Fruit fly (Drosophila melanogaster): Measurements from ENCODE around the gene SdhD.

The SdhD gene

dm6 chr3R:23772808-23773207 is 12.4 kb upstream of the SdhD start, which contains the start of gene tst (continued):
- TF ChIP-seq sna (GFP tag; IDR thresholded peaks at IDR 0.05; ENCODE audit: partially characterized antibody) (no peak), CG7928 (GFP tag; optimal IDR thresholded peaks at IDR 0.05) (peak; percentile 62), unc-4 (GFP tag; IDR thresholded peaks at IDR 0.05; ENCODE audit: partially characterized antibody) (0 out of 2 replicates have a peak, but pooled peaks have one; percentile 40), CG2889 (GFP tag; IDR thresholded peaks at IDR 0.05) (peak; percentile 93), hbn (GFP tag; IDR thresholded peaks at IDR 0.05; ENCODE audit: partially characterized antibody) (peak; percentile 42), inv (GFP tag; IDR thresholded peaks at IDR 0.05; ENCODE audit: partially characterized antibody) (no peak), Scr (GFP tag; IDR thresholded peaks at IDR 0.05; ENCODE audit: partially characterized antibody) (peak; percentile 61; the same call in 1 of the 2 replicates), CG13894 (tag; optimal IDR thresholded peaks at IDR 0.05) (no peak), CG12236 (GFP tag; optimal IDR thresholded peaks at IDR 0.05) (no peak), wdn (GFP tag; IDR thresholded peaks at IDR 0.05) (peak; percentile 95), sr (GFP tag; IDR thresholded peaks at IDR 0.05) (no peak), lilli (GFP tag; optimal IDR thresholded peaks at IDR 0.05) (peak; percentile 84), otp (GFP tag; IDR thresholded peaks at IDR 0.05) (peak; percentile 88; the same call in 2 of the 3 replicates), Dip2 (GFP tag; IDR thresholded peaks at IDR 0.05) (peak; percentile 48), fu2 (GFP tag; optimal IDR thresholded peaks at IDR 0.05) (peak; percentile 48), CG1603 (tag; optimal IDR thresholded peaks at IDR 0.05) (no peak), CG2678 (tag; optimal IDR thresholded peaks at IDR 0.05) (peak; percentile 93), zen2 (GFP tag; IDR thresholded peaks at IDR 0.05; ENCODE audit: partially characterized antibody) (no peak), emc (GFP tag; optimal IDR thresholded peaks at IDR 0.05) (peak; percentile 3), CG7357 (GFP tag; IDR thresholded peaks at IDR 0.05) (peak; percentile 91), phol (tag; optimal IDR thresholded peaks at IDR 0.05) (peak; percentile 95), CG10959 (GFP tag; IDR thresholded peaks at IDR 0.05) (peak; percentile 95), D19B (GFP tag; optimal IDR thresholded peaks at IDR 0.05) (peak; percentile 75), CG9215 (GFP tag; IDR thresholded peaks at IDR 0.05) (peak; percentile 96), ken (GFP tag; IDR thresholded peaks at IDR 0.05) (peak; percentile 95), Taf1 (GFP tag; IDR thresholded peaks at IDR 0.05) (peak; percentile 93), chm (GFP tag; IDR thresholded peaks at IDR 0.05) (peak; percentile 74), h (optimal IDR thresholded peaks at IDR 0.05) (no peak), CG6854 (GFP tag; optimal IDR thresholded peaks at IDR 0.05) (no peak), ttk (GFP tag; IDR thresholded peaks at IDR 0.05) (peak; percentile 98), CG12659 (GFP tag; optimal IDR thresholded peaks at IDR 0.05) (peak; percentile 93), Aef1 (GFP tag; IDR thresholded peaks at IDR 0.05) (peak; percentile 97), dati (GFP tag; IDR thresholded peaks at IDR 0.05) (peak; percentile 78), ro (GFP tag; IDR thresholded peaks at IDR 0.05) (peak; percentile 94), grau (tag; optimal IDR thresholded peaks at IDR 0.05) (peak; percentile 91), Lim3 (GFP tag; IDR thresholded peaks at IDR 0.05) (peak; percentile 78), CG32532 (GFP tag; IDR thresholded peaks at IDR 0.05) (peak; percentile 98), gfzf (GFP tag; optimal IDR thresholded peaks at IDR 0.05) (peak; percentile 16), hkb (optimal IDR thresholded peaks at IDR 0.05) (no peak), hkb (GFP tag; IDR thresholded peaks at IDR 0.05) (peak; percentile 93), hb (GFP tag; IDR thresholded peaks at IDR 0.05; ENCODE audit: partially characterized antibody) (no peak), Usf (GFP tag; optimal IDR thresholded peaks at IDR 0.05) (peak; percentile 79), CG2120 (GFP tag; optimal IDR thresholded peaks at IDR 0.05) (peak; percentile 85), BEAF-32 (GFP tag; optimal IDR thresholded peaks at IDR 0.05) (peak; percentile 55), pan (optimal IDR thresholded peaks at IDR 0.05) (no peak), pan (GFP tag; optimal IDR thresholded peaks at IDR 0.05 in 1 of 2, IDR thresholded peaks at IDR 0.05 in 1 of 2) (peak in 1 of 2 experiments; percentile 97), crol (GFP tag; IDR thresholded peaks at IDR 0.05) (peak; percentile 53), unpg (GFP tag; optimal IDR thresholded peaks at IDR 0.05) (peak; percentile 92), pfk (GFP tag; optimal IDR thresholded peaks at IDR 0.05) (no peak), CG7786 (GFP tag; optimal IDR thresholded peaks at IDR 0.05) (peak; percentile 7), CG3995 (GFP tag; optimal IDR thresholded peaks at IDR 0.05) (no peak), Myb (GFP tag; optimal IDR thresholded peaks at IDR 0.05) (peak; percentile 2)

Data from whole organism, embryonic.